Fruit fly (Drosophila melanogaster) whole organism, embryonic: ENCODE results near the gene galectin.

ENCODE experiments used
- CG11398 ChIP-seq: fragments of 200-800 bp; sonication (Bioruptor generic); optimal IDR thresholded peaks from 2 replicates; lab custom pipeline; 2016; ENCODE audit warnings: missing biosample characterization, missing genetic modification characterization
- CG16779 ChIP-seq: fragments of 200-800 bp; sonication (Bioruptor generic); IDR thresholded peaks from 2 replicates; pipeline ENCODE4 v1.3.6; 2022; ENCODE audit warnings: missing biosample characterization, missing genetic modification characterization
- CG4617 ChIP-seq: fragments of 200-800 bp; sonication (Bioruptor generic); optimal IDR thresholded peaks from 3 replicates; lab custom pipeline; 2016; ENCODE audit warnings: missing biosample characterization, missing genetic modification characterization, borderline replicate concordance
- CG6689 ChIP-seq: fragments of 200-800 bp; sonication (Bioruptor generic); IDR thresholded peaks from 2 replicates; pipeline ENCODE4 v1.3.6; 2022; ENCODE audit warnings: missing biosample characterization, missing genetic modification characterization
- CG7745 ChIP-seq: fragments of 200-800 bp; sonication (Bioruptor generic); optimal IDR thresholded peaks from 2 replicates; lab custom pipeline; 2018; ENCODE audit warnings: missing biosample characterization, mild to moderate bottlenecking, missing genetic modification characterization, moderate library complexity
- Mrtf ChIP-seq: fragments of 200-800 bp; sonication (Bioruptor generic); IDR thresholded peaks from 3 replicates; pipeline ENCODE4 v1.3.6; 2022; ENCODE audit warnings: missing biosample characterization, missing genetic modification characterization
- PHDP ChIP-seq: fragments of 200-800 bp; sonication (Bioruptor generic); optimal IDR thresholded peaks from 3 replicates; lab custom pipeline; 2018; ENCODE audit warnings: missing biosample characterization, mild to moderate bottlenecking, missing genetic modification characterization, moderate library complexity
- Spps ChIP-seq: fragments of 200-800 bp; sonication (Bioruptor generic); optimal IDR thresholded peaks from 2 replicates; lab custom pipeline; 2018; ENCODE audit warnings: missing biosample characterization, mild to moderate bottlenecking, missing genetic modification characterization
- chinmo ChIP-seq: fragments of 200-800 bp; sonication (Bioruptor generic); IDR thresholded peaks from 4 replicates; pipeline ENCODE4 v1.3.6; 2022; ENCODE audit warnings: missing biosample characterization, missing genetic modification characterization; ENCODE audit not compliant: partially characterized antibody
- dpn ChIP-seq, 2 experiments: fragments of 200-800 bp; sonication (Bioruptor generic); optimal IDR thresholded peaks; 3 replicates each; lab custom pipeline; 2016; ENCODE audit warnings: missing biosample characterization in 2 of 2, missing genetic modification characterization in 2 of 2
- hkb ChIP-seq, 2 experiments: fragments of 200-800 bp in 1 of 2; fragments of >200 bp in 1 of 2; sonication (Bioruptor generic) in 1 of 2; IDR thresholded peaks in 1 of 2; optimal IDR thresholded peaks in 1 of 2; 2 replicates each; pipeline versions ENCODE4 v1.3.6 to Lab custom; 2017 to 2022; ENCODE audit warnings: missing biosample characterization in 1 of 2, missing genetic modification characterization in 1 of 2
- hth ChIP-seq: fragments of >200 bp; optimal IDR thresholded peaks from 2 replicates; lab custom pipeline; 2017; ENCODE audit warnings: inconsistent platforms
- lab ChIP-seq: fragments of 200-800 bp; sonication (Bioruptor generic); optimal IDR thresholded peaks from 3 replicates; lab custom pipeline; 2017; ENCODE audit warnings: missing biosample characterization, missing genetic modification characterization, mild to moderate bottlenecking, moderate library complexity, missing genetic modification reagents

DNA sequence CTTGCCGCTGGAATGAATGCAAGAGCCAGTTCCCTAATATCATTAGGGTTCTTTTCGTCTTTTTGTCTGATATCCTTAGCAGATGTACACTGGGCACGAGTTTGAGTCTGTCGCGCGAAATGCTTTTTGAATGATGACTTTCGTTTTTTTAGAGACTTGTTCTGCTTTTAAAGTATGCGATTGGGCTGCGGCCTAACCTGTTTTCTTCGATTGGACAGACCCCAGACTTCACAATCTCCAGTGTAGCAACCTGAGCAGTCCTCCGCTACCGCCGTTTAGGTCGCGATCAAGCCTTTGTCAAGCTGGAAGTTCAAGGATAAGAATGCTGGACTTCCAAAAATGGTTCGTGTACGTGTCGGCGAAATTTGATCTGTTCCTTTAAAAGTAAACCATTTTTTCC is 17.0 kb downstream of the galectin start:
- TF ChIP-seq hkb (optimal IDR thresholded peaks at IDR 0.05; lab: Kevin White, UChicago) (no peak), hkb (GFP tag; IDR thresholded peaks at IDR 0.05; lab: Robert Waterston, UW) (no peak), CG11398 (GFP tag; lab: Kevin White, UChicago) (no peak), lab (GFP tag; lab: Kevin White, UChicago) (no peak), CG4617 (GFP tag; lab: Kevin White, UChicago) (no peak), CG16779 (GFP tag; lab: Robert Waterston, UW) (no peak), Spps (tag; lab: Kevin White, UChicago) (no peak), Mrtf (GFP tag; lab: Robert Waterston, UW) (no peak), CG7745 (tag; lab: Kevin White, UChicago) (no peak), PHDP (tag; lab: Kevin White, UChicago) (no peak), dpn (GFP tag; optimal IDR thresholded peaks at IDR 0.05; lab: Kevin White, UChicago) (no peak), chinmo (GFP tag; lab: Robert Waterston, UW) (no peak), CG6689 (no peak), hth (lab: Kevin White, UChicago) (no peak)
